Worm (Caenorhabditis elegans): ENCODE results near the gene T25B9.8.

ce11 chrIV:10778582-10778981 is 10.6 kb upstream of the T25B9.8 start:
- no peak for TF ChIP-seq nhr-11 (tag; optimal IDR thresholded peaks at IDR 0.05)
- no peak for TF ChIP-seq hlh-11 (tag; optimal IDR thresholded peaks at IDR 0.05)
- no peak for TF ChIP-seq pqm-1 (tag; optimal IDR thresholded peaks at IDR 0.05)
- TF ChIP-seq F49E8.2 (tag; optimal IDR thresholded peaks at IDR 0.05; ENCODE audit: borderline replicate concordance), result no peak
- 0 out of 2 replicates have a peak, but pooled peaks have one; percentile 55 for TF ChIP-seq zfp-3 (GFP tag; conservative IDR thresholded peaks at IDR 0.05)
- no peak for TF ChIP-seq nhr-76 (tag; optimal IDR thresholded peaks at IDR 0.05)
- no peak for TF ChIP-seq nhr-48 (tag; optimal IDR thresholded peaks at IDR 0.05)
- no peak for TF ChIP-seq ZK546.5 (tag; optimal IDR thresholded peaks at IDR 0.05)
- no peak for TF ChIP-seq php-3 (GFP tag; IDR thresholded peaks at IDR 0.05)

Measured in whole organism, L4 larva.